Worm (Caenorhabditis elegans) whole organism, L1 larva: Measurements from ENCODE around the gene cogc-6.
A peak's percentile ranks its signal among the peaks of the same experiment; 100 is the strongest.

Source experiments
- C34B4.2 ChIP-seq: sonication (generic microtip); optimal IDR thresholded peaks from 2 replicates; lab custom pipeline; 2017; ENCODE audit warnings: mild to moderate bottlenecking, missing genetic modification characterization, missing compliant biosample characterization
- alr-1 ChIP-seq: fragments of 200-800 bp; sonication (Bioruptor generic); optimal IDR thresholded peaks from 2 replicates; lab custom pipeline; 2018; ENCODE audit warnings: borderline replicate concordance, mild to moderate bottlenecking, missing genetic modification characterization, missing compliant biosample characterization
- blmp-1 ChIP-seq: fragments of 150-350 bp; optimal IDR thresholded peaks from 2 replicates; lab custom pipeline; 2014; ENCODE audit warnings: missing biosample characterization, missing genetic modification characterization
- ceh-63 ChIP-seq: fragments of 200-800 bp; sonication (Bioruptor generic); optimal IDR thresholded peaks from 2 replicates; lab custom pipeline; 2018; ENCODE audit warnings: mild to moderate bottlenecking, missing genetic modification characterization, missing compliant biosample characterization
- ceh-90 ChIP-seq: sonication (generic microtip); optimal IDR thresholded peaks from 2 replicates; lab custom pipeline; 2016; ENCODE audit warnings: missing genetic modification characterization, missing compliant biosample characterization
- dpl-1 ChIP-seq, 3 experiments: fragments of 150-350 bp in 2 of 3; sonication (generic microtip) in 1 of 3; optimal IDR thresholded peaks; 2 replicates each; lab custom pipeline; 2014 to 2017; ENCODE audit warnings: missing biosample characterization in 3 of 3, missing genetic modification characterization in 3 of 3, missing genetic modification reagents in 3 of 3
- efl-1 ChIP-seq, 4 experiments: fragments of 150-350 bp; optimal IDR thresholded peaks in 3 of 4; peaks in 1 of 4; 1 replicate in 1 of 4; 2 replicates in 3 of 4; lab custom pipeline; 2014; ENCODE audit warnings: missing biosample characterization in 2 of 4, missing genetic modification characterization in 2 of 4, missing genetic modification reagents in 2 of 4
- elt-2 ChIP-seq: sonication (generic microtip); optimal IDR thresholded peaks from 2 replicates; lab custom pipeline; 2016; ENCODE audit warnings: missing genetic modification characterization, mild to moderate bottlenecking, inconsistent platforms, missing compliant biosample characterization, missing genetic modification reagents
- fkh-4 ChIP-seq: sonication (generic microtip); optimal IDR thresholded peaks from 2 replicates; lab custom pipeline; 2016; ENCODE audit warnings: missing compliant biosample characterization, missing genetic modification characterization, borderline replicate concordance
- fkh-8 ChIP-seq: sonication (generic microtip); optimal IDR thresholded peaks from 2 replicates; lab custom pipeline; 2016; ENCODE audit warnings: mild to moderate bottlenecking, missing genetic modification characterization, missing compliant biosample characterization
- grh-1 ChIP-seq: fragments of 200-800 bp; sonication (Bioruptor generic); IDR thresholded peaks from 2 replicates; pipeline ENCODE4 v1.3.6; 2022; ENCODE audit warnings: missing genetic modification reagents, missing genetic modification characterization, missing compliant biosample characterization
- hlh-17 ChIP-seq: fragments of 200-800 bp; sonication (Bioruptor generic); optimal IDR thresholded peaks from 2 replicates; lab custom pipeline; 2018; ENCODE audit warnings: missing genetic modification characterization, mild to moderate bottlenecking, missing compliant biosample characterization, moderate library complexity, borderline replicate concordance
- hlh-4 ChIP-seq: sonication (generic microtip); optimal IDR thresholded peaks from 2 replicates; lab custom pipeline; 2016; ENCODE audit warnings: mild to moderate bottlenecking, missing genetic modification characterization, missing compliant biosample characterization
- hpl-2 ChIP-seq: fragments of 150-350 bp; optimal IDR thresholded peaks from 2 replicates; lab custom pipeline; 2014; ENCODE audit warnings: missing biosample characterization, missing genetic modification reagents, missing genetic modification characterization
- irx-1 ChIP-seq: sonication (generic microtip); optimal IDR thresholded peaks from 2 replicates; lab custom pipeline; 2016; ENCODE audit warnings: missing genetic modification characterization, missing compliant biosample characterization
- jun-1 ChIP-seq: fragments of 150-350 bp; optimal IDR thresholded peaks from 2 replicates; lab custom pipeline; 2014; ENCODE audit warnings: missing biosample characterization, missing genetic modification reagents, missing genetic modification characterization
- lin-14 ChIP-seq: fragments of 200-800 bp; sonication (Bioruptor generic); optimal IDR thresholded peaks from 2 replicates; lab custom pipeline; 2018; ENCODE audit warnings: mild to moderate bottlenecking, missing genetic modification characterization, moderate library complexity, missing compliant biosample characterization
- lin-15B ChIP-seq: fragments of 150-350 bp; sonication (generic microtip); optimal IDR thresholded peaks from 3 replicates; lab custom pipeline; 2014; ENCODE audit warnings: missing biosample characterization, missing genetic modification characterization
- lin-35 ChIP-seq, 2 experiments: fragments of 150-350 bp; optimal IDR thresholded peaks; 2 replicates each; lab custom pipeline; 2014; ENCODE audit warnings: missing biosample characterization in 2 of 2, missing genetic modification characterization in 2 of 2, missing genetic modification reagents in 2 of 2
- lin-39 ChIP-seq: fragments of 150-350 bp; optimal IDR thresholded peaks from 2 replicates; lab custom pipeline; 2014; ENCODE audit warnings: missing biosample characterization, missing genetic modification reagents, missing genetic modification characterization
- lsy-2 ChIP-seq, 2 experiments: fragments of 150-350 bp; optimal IDR thresholded peaks; 2 replicates each; lab custom pipeline; 2014; ENCODE audit warnings: missing biosample characterization in 2 of 2, missing genetic modification characterization in 2 of 2
- mab-9 ChIP-seq: fragments of 200-800 bp; sonication (Bioruptor generic); IDR thresholded peaks from 2 replicates; pipeline ENCODE4 v1.3.6; 2022; ENCODE audit warnings: missing genetic modification reagents, missing genetic modification characterization, missing compliant biosample characterization
- mdl-1 ChIP-seq, 2 experiments: fragments of 150-350 bp; optimal IDR thresholded peaks; 2 replicates each; lab custom pipeline; 2014 to 2017; ENCODE audit warnings: missing biosample characterization in 2 of 2, missing genetic modification characterization in 2 of 2, inconsistent platforms in 1 of 2
- mef-2 ChIP-seq: fragments of 150-350 bp; optimal IDR thresholded peaks from 2 replicates; lab custom pipeline; 2014; ENCODE audit warnings: missing biosample characterization, missing genetic modification characterization
- mep-1 ChIP-seq: fragments of 150-350 bp; optimal IDR thresholded peaks from 2 replicates; lab custom pipeline; 2014; ENCODE audit warnings: missing biosample characterization, missing genetic modification characterization
- nhr-11 ChIP-seq: fragments of 150-350 bp; optimal IDR thresholded peaks from 2 replicates; lab custom pipeline; 2014; ENCODE audit warnings: missing biosample characterization, missing genetic modification characterization
- nhr-19 ChIP-seq: fragments of 200-800 bp; sonication (Bioruptor generic); conservative IDR thresholded peaks from 2 replicates; pipeline ENCODE4 v1.3.6; 2022; ENCODE audit warnings: missing genetic modification characterization, missing compliant biosample characterization
- nhr-20 ChIP-seq: sonication (generic microtip); optimal IDR thresholded peaks from 2 replicates; lab custom pipeline; 2016; ENCODE audit warnings: mild to moderate bottlenecking, missing genetic modification characterization, missing compliant biosample characterization
- nhr-237 ChIP-seq: fragments of 150-350 bp; optimal IDR thresholded peaks from 2 replicates; lab custom pipeline; 2014; ENCODE audit warnings: missing biosample characterization, missing genetic modification characterization
- nhr-47 ChIP-seq: sonication (generic microtip); optimal IDR thresholded peaks from 2 replicates; lab custom pipeline; 2016; ENCODE audit warnings: mild to moderate bottlenecking, missing genetic modification characterization, moderate library complexity, missing compliant biosample characterization
- nhr-71 ChIP-seq: sonication (generic microtip); optimal IDR thresholded peaks from 2 replicates; lab custom pipeline; 2016; ENCODE audit warnings: mild to moderate bottlenecking, missing genetic modification characterization, moderate library complexity, missing compliant biosample characterization
- nhr-76 ChIP-seq: sonication (generic microtip); optimal IDR thresholded peaks from 2 replicates; lab custom pipeline; 2017; ENCODE audit warnings: missing biosample characterization, missing genetic modification characterization
- nhr-90 ChIP-seq: sonication (generic microtip); optimal IDR thresholded peaks from 2 replicates; lab custom pipeline; 2016; ENCODE audit warnings: mild to moderate bottlenecking, missing genetic modification characterization, missing compliant biosample characterization; ENCODE audit not compliant: poor library complexity
- pax-3 ChIP-seq: fragments of 200-800 bp; sonication (Bioruptor generic); optimal IDR thresholded peaks from 2 replicates; lab custom pipeline; 2018; ENCODE audit warnings: mild to moderate bottlenecking, missing genetic modification characterization, moderate library complexity, missing compliant biosample characterization
- pqm-1 ChIP-seq: sonication (generic microtip); optimal IDR thresholded peaks from 3 replicates; lab custom pipeline; 2017; ENCODE audit warnings: missing biosample characterization, missing genetic modification characterization
- rnt-1 ChIP-seq: sonication (generic microtip); optimal IDR thresholded peaks from 2 replicates; lab custom pipeline; 2016; ENCODE audit warnings: mild to moderate bottlenecking, missing genetic modification characterization, moderate library complexity, missing compliant biosample characterization
- skn-1 ChIP-seq: fragments of 150-350 bp; optimal IDR thresholded peaks from 2 replicates; lab custom pipeline; 2014; ENCODE audit warnings: missing biosample characterization, missing genetic modification characterization
- snpc-4 ChIP-seq: fragments of 150-350 bp; optimal IDR thresholded peaks from 2 replicates; lab custom pipeline; 2014; ENCODE audit warnings: missing biosample characterization, missing genetic modification characterization
- snu-23 ChIP-seq: sonication (generic microtip); optimal IDR thresholded peaks from 2 replicates; lab custom pipeline; 2016; ENCODE audit warnings: missing genetic modification characterization, missing compliant biosample characterization
- swsn-7 ChIP-seq: sonication (generic microtip); optimal IDR thresholded peaks from 2 replicates; lab custom pipeline; 2016; ENCODE audit warnings: missing genetic modification characterization, missing compliant biosample characterization
- tbx-2 ChIP-seq: sonication (generic microtip); optimal IDR thresholded peaks from 2 replicates; lab custom pipeline; 2016; ENCODE audit warnings: missing genetic modification characterization, missing compliant biosample characterization
- tlp-1 ChIP-seq: fragments of 150-350 bp; optimal IDR thresholded peaks from 2 replicates; lab custom pipeline; 2014; ENCODE audit warnings: missing biosample characterization, missing genetic modification characterization
- unc-130 ChIP-seq: fragments of 150-350 bp; optimal IDR thresholded peaks from 2 replicates; lab custom pipeline; 2017; ENCODE audit warnings: missing biosample characterization, missing genetic modification characterization, inconsistent platforms
- unc-30 ChIP-seq: sonication (generic microtip); optimal IDR thresholded peaks from 2 replicates; lab custom pipeline; 2017; ENCODE audit warnings: missing biosample characterization, missing genetic modification characterization
- unc-62 ChIP-seq: fragments of 150-350 bp; optimal IDR thresholded peaks from 2 replicates; lab custom pipeline; 2014; ENCODE audit warnings: missing biosample characterization, missing genetic modification reagents, missing genetic modification characterization
- zag-1 ChIP-seq: fragments of 150-350 bp; optimal IDR thresholded peaks from 2 replicates; lab custom pipeline; 2014; ENCODE audit warnings: missing biosample characterization, missing genetic modification characterization
- zip-4 ChIP-seq: fragments of 200-800 bp; sonication (Bioruptor generic); optimal IDR thresholded peaks from 2 replicates; lab custom pipeline; 2018; ENCODE audit warnings: mild to moderate bottlenecking, missing genetic modification characterization, moderate library complexity, missing compliant biosample characterization
- ztf-11 ChIP-seq, 2 experiments: sonication (generic microtip); optimal IDR thresholded peaks; 2 replicates each; lab custom pipeline; 2016 to 2017; ENCODE audit warnings: missing genetic modification characterization in 2 of 2, missing biosample characterization in 1 of 2, missing compliant biosample characterization in 1 of 2
- ztf-4 ChIP-seq: fragments of 150-350 bp; optimal IDR thresholded peaks from 2 replicates; lab custom pipeline; 2014; ENCODE audit warnings: missing biosample characterization, missing genetic modification characterization

Gene cogc-6

ce11 chrV:8254973-8255372 lies 33.9 kb upstream of the cogc-6 start:
- TF ChIP-seq jun-1 (no peak), blmp-1 (tag; lab: Kevin White, UChicago) (peak; percentile 68), nhr-237 (tag; lab: Kevin White, UChicago) (no peak), skn-1 (tag; lab: Kevin White, UChicago) (no peak), dpl-1 (GFP tag; optimal IDR thresholded peaks at IDR 0.05; lab: Kevin White, UChicago) (no peak), lin-14 (GFP tag; lab: Kevin White, UChicago) (peak; percentile 6), lin-15B (tag; lab: Kevin White, UChicago) (no peak)

DNA sequence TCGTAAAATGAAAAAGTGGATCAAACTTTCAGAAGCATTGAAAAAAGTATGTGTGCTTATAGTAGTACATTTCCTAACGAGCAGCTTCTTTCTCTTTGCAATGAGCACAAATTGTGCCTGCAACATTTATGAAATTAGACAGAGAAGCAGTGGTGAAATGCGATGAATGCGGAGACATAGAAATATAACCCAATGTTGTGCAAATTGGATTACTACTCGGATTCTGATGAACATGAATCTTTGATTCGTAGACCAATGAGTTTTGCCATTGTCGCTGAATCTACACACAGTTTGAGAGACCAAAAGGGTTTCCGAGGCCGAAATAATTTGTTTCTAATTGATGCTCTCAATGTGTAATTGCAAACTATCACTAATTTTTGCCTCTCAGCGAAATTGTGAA lies 32.8 kb upstream of the cogc-6 start:
- TF ChIP-seq hlh-4 (tag; lab: Kevin White, UChicago) (no peak), pqm-1 (tag; lab: Kevin White, UChicago) (no peak), mef-2 (no peak), efl-1 (optimal IDR thresholded peaks at IDR 0.05; lab: Kevin White, UChicago) (no peak), efl-1 (GFP tag; optimal IDR thresholded peaks at IDR 0.05 in 1 of 2; lab: Kevin White, UChicago) (peak in 1 of 2 experiments; percentile 41), grh-1 (GFP tag; lab: Robert Waterston, UW) (no peak), lin-14 (GFP tag; lab: Kevin White, UChicago) (peak; percentile 18)

DNA sequence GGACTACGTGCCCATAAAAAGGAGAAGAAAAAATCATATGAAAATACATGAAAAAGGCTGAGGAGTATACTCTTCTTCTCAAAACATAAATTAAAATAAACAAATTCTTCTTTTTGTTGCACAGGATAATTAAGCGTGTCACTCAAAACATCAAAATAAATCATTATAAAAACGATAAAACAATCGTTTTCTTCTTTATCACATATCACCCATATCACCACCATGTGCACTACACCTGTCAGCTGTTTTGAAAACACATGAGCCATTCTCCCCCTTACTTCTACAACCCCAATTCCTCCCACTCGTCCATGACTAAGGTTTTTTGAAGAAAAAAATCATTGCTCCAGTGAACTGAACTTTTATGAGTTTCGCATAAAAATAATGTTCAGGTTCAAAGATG lies 31.4 kb upstream of the cogc-6 start:
- no peak for TF ChIP-seq zag-1 (tag; lab: Kevin White, UChicago)
- no peak for TF ChIP-seq mef-2
- no peak for TF ChIP-seq swsn-7 (tag; lab: Kevin White, UChicago)
- no peak for TF ChIP-seq irx-1
- no peak for TF ChIP-seq hlh-17 (GFP tag; lab: Kevin White, UChicago)
- TF ChIP-seq tlp-1 (tag; lab: Kevin White, UChicago): no peak
- TF ChIP-seq pax-3: no peak
- TF ChIP-seq jun-1: no peak
- TF ChIP-seq snu-23 (GFP tag; lab: Kevin White, UChicago): peak; percentile 21
- peak in 1 of 2 experiments; percentile 12 for TF ChIP-seq mdl-1 (tag; optimal IDR thresholded peaks at IDR 0.05; lab: Kevin White, UChicago)
- TF ChIP-seq tbx-2: no peak
- no peak for TF ChIP-seq ceh-90 (tag; lab: Kevin White, UChicago)
- no peak for TF ChIP-seq fkh-8 (tag; lab: Kevin White, UChicago)
- no peak for TF ChIP-seq lin-35 (GFP tag; optimal IDR thresholded peaks at IDR 0.05; lab: Kevin White, UChicago)
- TF ChIP-seq lsy-2 (tag; optimal IDR thresholded peaks at IDR 0.05; lab: Kevin White, UChicago): peak in 1 of 2 experiments; percentile 28
- TF ChIP-seq nhr-19 (GFP tag; lab: Robert Waterston, UW): peak; percentile 36; the same call in 1 of the 2 replicates
- no peak for TF ChIP-seq fkh-4 (tag; lab: Kevin White, UChicago)
- no peak for TF ChIP-seq alr-1 (tag; lab: Kevin White, UChicago)
- no peak for TF ChIP-seq mep-1 (tag; lab: Kevin White, UChicago)
- TF ChIP-seq nhr-76 (tag; lab: Kevin White, UChicago): no peak
- no peak for TF ChIP-seq elt-2 (tag; lab: Kevin White, UChicago)
- TF ChIP-seq C34B4.2 (tag; lab: Kevin White, UChicago): no peak
- no peak for TF ChIP-seq blmp-1 (tag; lab: Kevin White, UChicago)
- peak; percentile 6 for TF ChIP-seq nhr-20 (tag; lab: Kevin White, UChicago)
- TF ChIP-seq nhr-47 (tag; lab: Kevin White, UChicago): no peak
- TF ChIP-seq unc-30 (tag; lab: Kevin White, UChicago): no peak
- TF ChIP-seq ztf-11 (tag; optimal IDR thresholded peaks at IDR 0.05; lab: Kevin White, UChicago): no peak
- TF ChIP-seq zip-4 (GFP tag; lab: Kevin White, UChicago): no peak
- no peak for TF ChIP-seq ztf-4 (tag; lab: Kevin White, UChicago)
- TF ChIP-seq lin-39 (tag; lab: Kevin White, UChicago): peak; percentile 68
- TF ChIP-seq ceh-63 (GFP tag; lab: Kevin White, UChicago): no peak
- TF ChIP-seq nhr-90: no peak
- peak; percentile 75 for TF ChIP-seq rnt-1 (tag; lab: Kevin White, UChicago)
- no peak for TF ChIP-seq hpl-2
- no peak for TF ChIP-seq unc-62 (GFP tag; lab: Kevin White, UChicago)
- no peak for TF ChIP-seq mab-9 (GFP tag; lab: Robert Waterston, UW)
- peak; percentile 12 for TF ChIP-seq snpc-4 (tag; lab: Kevin White, UChicago)
- TF ChIP-seq nhr-11 (tag; lab: Kevin White, UChicago): no peak
- TF ChIP-seq unc-130: no peak
- peak; percentile 65 for TF ChIP-seq nhr-71 (tag; lab: Kevin White, UChicago)
